Worm (Caenorhabditis elegans) whole organism, midembryonic: ENCODE results near the gene F26A1.9.
A peak's percentile ranks its signal among the peaks of the same experiment; 100 is the strongest.

Source experiments
- T22C8.4 ChIP-seq: fragments of 200-800 bp; sonication (Bioruptor generic); IDR thresholded peaks from 2 replicates; pipeline ENCODE4 v1.3.6; 2022; ENCODE audit warnings: missing genetic modification characterization, missing compliant biosample characterization
- cog-1 ChIP-seq: sonication (generic microtip); optimal IDR thresholded peaks from 2 replicates; lab custom pipeline; 2016; ENCODE audit warnings: missing genetic modification characterization, missing compliant biosample characterization
- flt-1 ChIP-seq: fragments of 200-800 bp; sonication (Bioruptor generic); IDR thresholded peaks from 2 replicates; pipeline ENCODE4 v1.3.6; 2022; ENCODE audit warnings: missing genetic modification characterization, missing compliant biosample characterization
- klf-2 ChIP-seq: fragments of 200-800 bp; sonication (Bioruptor generic); conservative IDR thresholded peaks from 2 replicates; pipeline ENCODE4 v1.3.6; 2022; ENCODE audit warnings: missing genetic modification reagents, missing genetic modification characterization, missing compliant biosample characterization
- med-1 ChIP-seq: sonication (generic microtip); optimal IDR thresholded peaks from 2 replicates; lab custom pipeline; 2017; ENCODE audit warnings: missing genetic modification characterization, mild to moderate bottlenecking, missing compliant biosample characterization, antibody characterized with exemption, missing genetic modification reagents; ENCODE audit not compliant: insufficient read depth
- ref-1 ChIP-seq: fragments of 200-800 bp; sonication (Bioruptor generic); conservative IDR thresholded peaks from 2 replicates; pipeline ENCODE4 v1.3.6; 2022; ENCODE audit warnings: missing genetic modification reagents, missing genetic modification characterization, missing compliant biosample characterization
- ztf-29 ChIP-seq: fragments of 200-800 bp; sonication (Bioruptor generic); IDR thresholded peaks from 2 replicates; pipeline ENCODE4 v1.3.6; 2022; ENCODE audit warnings: missing genetic modification reagents, missing genetic modification characterization, missing compliant biosample characterization

- no peak for TF ChIP-seq flt-1 (GFP tag; lab: Robert Waterston, UW)
- no peak for TF ChIP-seq ref-1
- 0 out of 2 replicates have a peak, but pooled peaks have one; percentile 27 for TF ChIP-seq T22C8.4 (GFP tag; lab: Robert Waterston, UW)
- no peak for TF ChIP-seq klf-2 (GFP tag; lab: Robert Waterston, UW)
- no peak for TF ChIP-seq med-1 (GFP tag; lab: Kevin White, UChicago)
- no peak for TF ChIP-seq cog-1 (tag; lab: Kevin White, UChicago)
- no peak for TF ChIP-seq ztf-29
Measured at ce11 chrIII:4796039-4796438, 33.3 kb downstream of the F26A1.9 start.
